Fruit fly (Drosophila melanogaster) whole organism, larva: ENCODE data around the gene cher.
A peak's percentile ranks its signal among the peaks of the same experiment; 100 is the strongest.

Source experiments
- noc ChIP-seq: fragments of 200-800 bp; sonication (Bioruptor generic); optimal IDR thresholded peaks from 3 replicates; lab custom pipeline; 2019; ENCODE audit warnings: missing biosample characterization, mild to moderate bottlenecking, missing genetic modification characterization, moderate library complexity

The cher gene

dm6 chr3R:17124177-17124576, 1.0 kb downstream of the cher start, which contains the start of gene CG45079:
TSS of gene CG45079 (plus strand) at chr3R:17124477.
- TF ChIP-seq noc, result no peak

dm6 chr3R:17122796-17123504, 2.2 kb downstream of the cher start:
- TF ChIP-seq noc, result no peak

- no peak for TF ChIP-seq noc
These were observed 3.9 kb downstream of the cher start, which contains the start of gene CG42779 for dm6 chr3R:17121277-17121676. TSS of gene CG42779 (plus strand) at chr3R:17121577.

- TF ChIP-seq noc, result no peak
These were observed 5.0 kb downstream of the cher start, which contains the start of gene CG34278 for dm6 chr3R:17120165-17120564. TSS of gene CG34278 (plus strand) at chr3R:17120465.

dm6 chr3R:17118917-17119378, 6.2 kb downstream of the cher start:
- peak; percentile 35 for TF ChIP-seq noc

dm6 chr3R:17117607-17118327, 7.4 kb downstream of the cher start:
- peak; percentile 34 for TF ChIP-seq noc

dm6 chr3R:17116231-17116630, 9.0 kb downstream of the cher start:
- no peak for TF ChIP-seq noc

dm6 chr3R:17115668-17116067, 9.5 kb downstream of the cher start:
- TF ChIP-seq noc, result no peak

- no peak for TF ChIP-seq noc
These were observed 14.1 kb downstream of the cher start for dm6 chr3R:17110880-17111726.

dm6 chr3R:17108881-17109280, 16.3 kb downstream of the cher start:
- TF ChIP-seq noc, result no peak

dm6 chr3R:17087977-17088618, 37.1 kb downstream of the cher start, which contains the start of gene cal1:
TSS of gene cal1 (plus strand) at chr3R:17088280.
- no peak for TF ChIP-seq noc

- TF ChIP-seq noc, result no peak
These were observed 40.0 kb downstream of the cher start, which contains the start of gene GckIII for dm6 chr3R:17085029-17085807. TSS of gene GckIII (plus strand) at chr3R:17085513.

- TF ChIP-seq noc, result no peak
These were observed 42.7 kb downstream of the cher start for dm6 chr3R:17082471-17082870.

- no peak for TF ChIP-seq noc
These were observed 43.7 kb downstream of the cher start for dm6 chr3R:17081359-17081935.
